Fruit fly (Drosophila melanogaster): ENCODE results near the gene CG46426.

The CG46426 gene

dm6 chr2L:11853130-11853529 lies 10.5 kb downstream of the CG46426 start, which contains the start of gene CG42751:
CG42751 (plus strand) TSS chr2L:11853430.
- TF ChIP-seq maf-S (GFP tag; optimal IDR thresholded peaks at IDR 0.05) (no peak), CG33557 (GFP tag; optimal IDR thresholded peaks at IDR 0.05) (no peak), CG11398 (GFP tag; optimal IDR thresholded peaks at IDR 0.05) (no peak), wek (GFP tag; optimal IDR thresholded peaks at IDR 0.05) (no peak), Gug (GFP tag; IDR thresholded peaks at IDR 0.05) (no peak), bsh (GFP tag; optimal IDR thresholded peaks at IDR 0.05) (no peak), CG2120 (GFP tag; optimal IDR thresholded peaks at IDR 0.05) (no peak), Abd-B (GFP tag; optimal IDR thresholded peaks at IDR 0.05) (no peak), abd-A (tag; optimal IDR thresholded peaks at IDR 0.05) (no peak), MBD-R2 (GFP tag; IDR thresholded peaks at IDR 0.05) (no peak), CG17829 (tag; optimal IDR thresholded peaks at IDR 0.05) (no peak)

dm6 chr2L:11870867-11871452 lies 28.3 kb downstream of the CG46426 start:
- TF ChIP-seq CG11456 (GFP tag; IDR thresholded peaks at IDR 0.05) (0 out of 3 replicates have a peak, but pooled peaks have one; percentile 9), kay (GFP tag; optimal IDR thresholded peaks at IDR 0.05) (no peak)

- TF ChIP-seq ken (GFP tag; IDR thresholded peaks at IDR 0.05), result 0 out of 3 replicates have a peak, but pooled peaks have one; percentile 25
- 0 out of 2 replicates have a peak, but pooled peaks have one; percentile 23 for TF ChIP-seq CG9932 (GFP tag; IDR thresholded peaks at IDR 0.05)
- TF ChIP-seq cg (GFP tag; optimal IDR thresholded peaks at IDR 0.05), result peak; percentile 16
- 0 out of 2 replicates have a peak, but pooled peaks have one; percentile 41 for TF ChIP-seq CG16779 (GFP tag; IDR thresholded peaks at IDR 0.05)
- TF ChIP-seq zen2 (GFP tag; IDR thresholded peaks at IDR 0.05; ENCODE audit: partially characterized antibody), result 0 out of 3 replicates have a peak, but pooled peaks have one; percentile 37
- peak; percentile 22; the same call in 1 of the 2 replicates for TF ChIP-seq Bgb (GFP tag; IDR thresholded peaks at IDR 0.05; ENCODE audit: partially characterized antibody)
- TF ChIP-seq Atf3 (GFP tag; optimal IDR thresholded peaks at IDR 0.05), result no peak
- 0 out of 2 replicates have a peak, but pooled peaks have one; percentile 10 for TF ChIP-seq tna (GFP tag; IDR thresholded peaks at IDR 0.05; ENCODE audit: partially characterized antibody)
- peak; percentile 52; the same call in 1 of the 4 replicates for TF ChIP-seq chinmo (GFP tag; IDR thresholded peaks at IDR 0.05; ENCODE audit: partially characterized antibody)
- peak; percentile 72 for TF ChIP-seq CG15514 (GFP tag; optimal IDR thresholded peaks at IDR 0.05)
- peak; percentile 44 for TF ChIP-seq CG13894 (tag; optimal IDR thresholded peaks at IDR 0.05)
- TF ChIP-seq CG5953 (GFP tag; IDR thresholded peaks at IDR 0.05), result no peak
- peak; percentile 33 for TF ChIP-seq Deaf1 (tag; optimal IDR thresholded peaks at IDR 0.05)
- peak; percentile 3 for TF ChIP-seq Hmr (GFP tag; optimal IDR thresholded peaks at IDR 0.05)
- TF ChIP-seq CG8290 (GFP tag; optimal IDR thresholded peaks at IDR 0.05), result no peak
- TF ChIP-seq CG8290 (tag; optimal IDR thresholded peaks at IDR 0.05), result peak in 1 of 2 experiments; percentile 6
- TF ChIP-seq Jarid2 (GFP tag; optimal IDR thresholded peaks at IDR 0.05), result peak; percentile 31
- TF ChIP-seq Adf1 (GFP tag; IDR thresholded peaks at IDR 0.05), result peak; percentile 26; the same call in 1 of the 2 replicates
- no peak for TF ChIP-seq CG32532 (GFP tag; IDR thresholded peaks at IDR 0.05)
- no peak for TF ChIP-seq CG10979 (tag; optimal IDR thresholded peaks at IDR 0.05)
- peak; percentile 22; the same call in 1 of the 2 replicates for TF ChIP-seq amos (GFP tag; IDR thresholded peaks at IDR 0.05; ENCODE audit: partially characterized antibody)
- TF ChIP-seq lab (GFP tag; optimal IDR thresholded peaks at IDR 0.05), result peak; percentile 2
- TF ChIP-seq CG6175 (GFP tag; IDR thresholded peaks at IDR 0.05), result 0 out of 3 replicates have a peak, but pooled peaks have one; percentile 38
- TF ChIP-seq CG12769 (tag; optimal IDR thresholded peaks at IDR 0.05), result peak; percentile 43
- no peak for TF ChIP-seq Dp (GFP tag; optimal IDR thresholded peaks at IDR 0.05)
Observed at dm6 chr2L:11874232-11874765, 31.7 kb downstream of the CG46426 start.
